Fruit fly (Drosophila melanogaster) whole organism, pupa: ENCODE data around the gene ema.

Experiments used
- CG10348 ChIP-seq: fragments of 200-800 bp; sonication (Bioruptor generic); IDR thresholded peaks from 2 replicates; pipeline ENCODE4 v1.3.6; 2022; ENCODE audit warnings: missing biosample characterization, missing genetic modification characterization
- CG12605 ChIP-seq: fragments of 200-800 bp; sonication (Bioruptor generic); IDR thresholded peaks from 2 replicates; pipeline ENCODE4 v1.3.6; 2022; ENCODE audit warnings: missing biosample characterization, missing genetic modification characterization
- CG13204 ChIP-seq: fragments of 200-800 bp; sonication (Bioruptor generic); optimal IDR thresholded peaks from 2 replicates; lab custom pipeline; 2018; ENCODE audit warnings: missing biosample characterization, mild to moderate bottlenecking, missing genetic modification characterization, moderate library complexity
- CG14655 ChIP-seq: fragments of 200-800 bp; sonication (Bioruptor generic); optimal IDR thresholded peaks from 3 replicates; lab custom pipeline; 2017; ENCODE audit warnings: mild to moderate bottlenecking, missing biosample characterization, missing genetic modification reagents, missing genetic modification characterization
- CG15710 ChIP-seq: fragments of 200-800 bp; sonication (Bioruptor generic); optimal IDR thresholded peaks from 2 replicates; lab custom pipeline; 2018; ENCODE audit warnings: missing biosample characterization, mild to moderate bottlenecking, missing genetic modification characterization, moderate library complexity
- CG17806 ChIP-seq: fragments of 200-800 bp; sonication (Bioruptor generic); optimal IDR thresholded peaks from 2 replicates; lab custom pipeline; 2018; ENCODE audit warnings: missing biosample characterization, mild to moderate bottlenecking, missing genetic modification characterization, moderate library complexity
- CG32121 ChIP-seq: fragments of 200-800 bp; sonication (Bioruptor generic); IDR thresholded peaks from 2 replicates; pipeline ENCODE4 v1.3.6; 2022; ENCODE audit warnings: missing biosample characterization, missing genetic modification characterization
- CG34367 ChIP-seq: fragments of 200-800 bp; sonication (Bioruptor generic); optimal IDR thresholded peaks from 2 replicates; lab custom pipeline; 2018; ENCODE audit warnings: missing biosample characterization, mild to moderate bottlenecking, missing genetic modification characterization
- CG4496 ChIP-seq: fragments of 200-800 bp; sonication (Bioruptor generic); IDR thresholded peaks from 3 replicates; pipeline ENCODE4 v1.3.6; 2022; ENCODE audit warnings: missing biosample characterization, missing genetic modification characterization
- CG8159 ChIP-seq: fragments of 200-800 bp; sonication (Bioruptor generic); optimal IDR thresholded peaks from 3 replicates; lab custom pipeline; 2018; ENCODE audit warnings: missing biosample characterization, mild to moderate bottlenecking, missing genetic modification characterization, moderate library complexity
- CG8301 ChIP-seq: fragments of 200-800 bp; sonication (Bioruptor generic); optimal IDR thresholded peaks from 2 replicates; lab custom pipeline; 2018; ENCODE audit warnings: missing biosample characterization, mild to moderate bottlenecking, missing genetic modification characterization
- CG9948 ChIP-seq: fragments of 200-800 bp; sonication (Bioruptor generic); optimal IDR thresholded peaks from 2 replicates; lab custom pipeline; 2018; ENCODE audit warnings: missing biosample characterization, mild to moderate bottlenecking, missing genetic modification characterization, moderate library complexity
- D1 ChIP-seq: fragments of 200-800 bp; sonication (Bioruptor generic); optimal IDR thresholded peaks from 2 replicates; lab custom pipeline; 2018; ENCODE audit warnings: missing biosample characterization, mild to moderate bottlenecking, missing genetic modification characterization, moderate library complexity
- EcR ChIP-seq: fragments of 200-800 bp; sonication (Bioruptor generic); optimal IDR thresholded peaks from 3 replicates; lab custom pipeline; 2019; ENCODE audit warnings: missing biosample characterization, missing genetic modification characterization, mild to moderate bottlenecking, moderate library complexity, missing genetic modification reagents
- Ets98B ChIP-seq: fragments of 200-800 bp; sonication (Bioruptor generic); IDR thresholded peaks from 2 replicates; pipeline ENCODE4 v1.3.6; 2022; ENCODE audit warnings: missing biosample characterization, missing genetic modification characterization
- Pif1A ChIP-seq: fragments of 200-800 bp; sonication (Bioruptor generic); optimal IDR thresholded peaks from 3 replicates; lab custom pipeline; 2016; ENCODE audit warnings: missing biosample characterization, missing genetic modification characterization
- Pif1B ChIP-seq: fragments of 200-800 bp; sonication (Bioruptor generic); optimal IDR thresholded peaks from 3 replicates; lab custom pipeline; 2016; ENCODE audit warnings: missing biosample characterization, missing genetic modification characterization
- Snoo ChIP-seq: fragments of 200-800 bp; sonication (Bioruptor generic); optimal IDR thresholded peaks from 3 replicates; lab custom pipeline; 2017; ENCODE audit warnings: missing biosample characterization, mild to moderate bottlenecking, missing genetic modification characterization, inconsistent platforms
- fd96Ca ChIP-seq: fragments of 200-800 bp; sonication (Bioruptor generic); IDR thresholded peaks from 3 replicates; pipeline ENCODE4 v1.3.6; 2022; ENCODE audit warnings: missing biosample characterization, missing genetic modification characterization
- gl ChIP-seq: fragments of 200-800 bp; sonication (Bioruptor generic); optimal IDR thresholded peaks from 2 replicates; lab custom pipeline; 2018; ENCODE audit warnings: missing biosample characterization, mild to moderate bottlenecking, missing genetic modification characterization
- rn ChIP-seq: fragments of 200-800 bp; sonication (Bioruptor generic); IDR thresholded peaks from 2 replicates; pipeline ENCODE4 v1.3.6; 2022; ENCODE audit warnings: missing biosample characterization, missing genetic modification characterization

Gene ema

DNA sequence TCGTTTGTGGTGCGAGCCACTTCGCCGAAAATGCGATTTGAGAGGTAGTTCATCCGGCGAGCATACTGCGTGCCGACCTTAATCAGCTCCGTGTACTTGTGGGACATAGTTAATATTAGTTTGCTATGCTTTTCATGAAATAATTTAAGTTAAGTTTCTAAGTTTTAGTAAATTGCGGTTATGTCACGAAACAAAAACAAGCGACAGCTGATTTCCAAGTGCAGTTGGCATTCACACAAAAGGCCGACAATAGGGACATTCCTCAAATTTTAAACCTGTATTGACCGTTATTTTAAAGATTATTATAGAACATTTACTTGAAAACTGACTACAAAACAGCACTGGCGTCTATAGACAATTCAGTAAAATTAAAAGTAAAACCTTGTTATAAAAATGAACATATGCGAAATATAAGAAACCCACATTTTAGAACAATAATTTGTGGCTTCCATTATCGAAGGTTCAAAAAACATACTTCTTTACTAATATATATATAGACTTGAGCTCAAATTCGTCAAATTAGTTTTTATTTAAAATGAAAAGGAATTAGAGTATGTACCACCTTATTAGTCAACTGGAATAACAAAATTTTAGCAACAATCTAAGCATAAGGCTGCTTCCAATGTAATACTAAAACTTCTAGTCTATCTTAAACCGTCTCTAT, 5.0 kb downstream of the ema start, which contains the start of gene mRpS33:
Gene mRpS33 (minus strand): TSS at position 224 of the 664 bp plus-strand sequence.
- no peak for TF ChIP-seq CG17806
- no peak for TF ChIP-seq CG4496 (GFP tag; lab: Robert Waterston, UW)
- TF ChIP-seq gl (tag; lab: Kevin White, UChicago) = no peak
- TF ChIP-seq rn (GFP tag; lab: Robert Waterston, UW) = no peak
- TF ChIP-seq, all 21 proteins: peak for 0

DNA sequence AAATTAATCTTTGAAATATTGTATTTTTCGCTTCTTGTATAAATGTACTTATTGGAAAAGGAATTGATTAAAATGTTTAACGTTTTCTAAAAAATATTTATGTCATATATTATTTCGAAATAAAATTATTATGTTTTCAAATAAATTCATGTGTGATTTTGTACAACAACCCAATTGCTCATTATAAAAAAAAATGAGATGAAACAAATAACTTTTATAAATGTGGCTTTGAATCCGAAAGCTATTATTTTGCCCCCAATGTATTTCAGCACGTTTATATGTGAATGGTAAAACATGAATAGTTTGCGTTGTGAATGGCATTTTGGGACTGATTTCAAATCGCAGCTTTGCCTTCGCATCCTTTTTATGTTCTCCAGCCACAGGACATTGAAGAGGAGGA, 6.9 kb downstream of the ema start, which contains the start of gene CG14881:
Gene CG14881 (plus strand): TSS at position 301 of the 400 bp plus-strand sequence.
- TF ChIP-seq fd96Ca (GFP tag; lab: Robert Waterston, UW) (no peak), CG13204 (GFP tag; lab: Kevin White, UChicago) (no peak), CG34367 (tag; lab: Kevin White, UChicago) (no peak), Pif1A (GFP tag; lab: Kevin White, UChicago) (no peak), CG14655 (no peak), CG32121 (GFP tag; lab: Robert Waterston, UW) (no peak), rn (GFP tag; lab: Robert Waterston, UW) (no peak), Pif1B (GFP tag; lab: Kevin White, UChicago) (no peak), D1 (no peak), CG12605 (GFP tag; lab: Robert Waterston, UW) (no peak), gl (tag; lab: Kevin White, UChicago) (no peak), CG4496 (GFP tag; lab: Robert Waterston, UW) (no peak), CG8301 (tag; lab: Kevin White, UChicago) (no peak), EcR (no peak), Ets98B (no peak), Snoo (no peak), CG8159 (tag; lab: Kevin White, UChicago) (no peak), CG15710 (tag; lab: Kevin White, UChicago) (no peak), CG10348 (no peak)

dm6 chr3R:16432665-16433065, 8.8 kb downstream of the ema start, which contains the start of gene Fntb:
Gene Fntb (plus strand): TSS chr3R:16432998.
- TF ChIP-seq CG8159 (tag; lab: Kevin White, UChicago) = no peak
- TF ChIP-seq EcR = no peak
- TF ChIP-seq CG17806 = peak; percentile 62
- peak; percentile 35 for TF ChIP-seq Snoo
- peak; percentile 40 for TF ChIP-seq CG34367 (tag; lab: Kevin White, UChicago)
- no peak for TF ChIP-seq CG14655
- no peak for TF ChIP-seq CG4496 (GFP tag; lab: Robert Waterston, UW)
- TF ChIP-seq Ets98B = no peak; the same call in 1 of the 2 replicates
- no peak for TF ChIP-seq rn (GFP tag; lab: Robert Waterston, UW)
- TF ChIP-seq CG8301 (tag; lab: Kevin White, UChicago) = peak; percentile 66
- peak; percentile 56 for TF ChIP-seq CG32121 (GFP tag; lab: Robert Waterston, UW)
- no peak for TF ChIP-seq Pif1A (GFP tag; lab: Kevin White, UChicago)
- no peak for TF ChIP-seq fd96Ca (GFP tag; lab: Robert Waterston, UW)
- no peak for TF ChIP-seq Pif1B (GFP tag; lab: Kevin White, UChicago)
- peak; percentile 57 for TF ChIP-seq CG9948 (tag; lab: Kevin White, UChicago)
- TF ChIP-seq gl (tag; lab: Kevin White, UChicago) = no peak
- TF ChIP-seq CG15710 (tag; lab: Kevin White, UChicago) = peak; percentile 68
- no peak for TF ChIP-seq CG10348
- TF ChIP-seq D1 = no peak
- no peak for TF ChIP-seq CG13204 (GFP tag; lab: Kevin White, UChicago)
- peak; percentile 37; the same call in 1 of the 2 replicates for TF ChIP-seq CG12605 (GFP tag; lab: Robert Waterston, UW)
- TF ChIP-seq, all 21 proteins: peak for 8

- TF ChIP-seq CG8301 (tag; lab: Kevin White, UChicago) (no peak), CG4496 (GFP tag; lab: Robert Waterston, UW) (peak; percentile 39; the same call in 1 of the 3 replicates), fd96Ca (GFP tag; lab: Robert Waterston, UW) (no peak), rn (GFP tag; lab: Robert Waterston, UW) (no peak), CG14655 (no peak), Pif1A (GFP tag; lab: Kevin White, UChicago) (no peak), CG17806 (no peak), CG9948 (tag; lab: Kevin White, UChicago) (no peak), EcR (no peak), CG34367 (tag; lab: Kevin White, UChicago) (no peak), Pif1B (GFP tag; lab: Kevin White, UChicago) (no peak), CG13204 (GFP tag; lab: Kevin White, UChicago) (no peak), Ets98B (no peak; the same call in 1 of the 2 replicates), CG8159 (tag; lab: Kevin White, UChicago) (peak; percentile 9), D1 (no peak), CG12605 (GFP tag; lab: Robert Waterston, UW) (no peak), Snoo (peak; percentile 1)
These were observed 9.8 kb downstream of the ema start for dm6 chr3R:16431707-16432106.

DNA sequence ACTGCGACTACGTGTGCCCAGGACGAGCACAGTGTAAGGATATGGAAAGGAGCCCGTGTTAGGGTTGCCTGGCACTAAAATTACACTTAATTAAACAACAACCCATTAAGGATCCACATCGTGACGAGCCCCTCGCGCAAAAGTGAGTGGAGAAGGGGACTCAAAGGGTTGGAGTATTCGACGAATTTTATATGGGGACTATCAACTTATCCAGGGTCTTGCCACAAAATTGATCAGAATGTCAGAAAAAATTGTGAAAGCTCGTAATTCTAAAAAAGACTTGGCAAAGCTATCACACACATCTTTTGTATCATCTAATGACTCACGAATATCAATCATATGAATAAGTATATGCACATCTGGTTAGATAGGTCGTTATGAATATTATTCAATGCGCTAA, 11.1 kb downstream of the ema start, which contains the start of gene CG31279:
Gene CG31279 (plus strand): TSS at position 301 of the 400 bp plus-strand sequence.
- TF ChIP-seq CG8159 (tag; lab: Kevin White, UChicago) (no peak), CG4496 (GFP tag; lab: Robert Waterston, UW) (no peak), Snoo (no peak), CG9948 (tag; lab: Kevin White, UChicago) (no peak), CG17806 (no peak), CG14655 (no peak), CG10348 (no peak), CG32121 (GFP tag; lab: Robert Waterston, UW) (no peak), EcR (no peak), Pif1B (GFP tag; lab: Kevin White, UChicago) (no peak), Ets98B (no peak), CG13204 (GFP tag; lab: Kevin White, UChicago) (no peak), CG15710 (tag; lab: Kevin White, UChicago) (no peak), rn (GFP tag; lab: Robert Waterston, UW) (no peak)
- TF ChIP-seq, all 21 proteins: peak for 0
